Fruit fly (Drosophila melanogaster) whole organism, prepupa: Measurements from ENCODE around the gene CG15498.
A peak's percentile ranks its signal among the peaks of the same experiment; 100 is the strongest.

Experiments used
- CG31627 ChIP-seq: fragments of 200-800 bp; sonication (Bioruptor generic); optimal IDR thresholded peaks from 3 replicates; lab custom pipeline; 2016; ENCODE audit warnings: missing biosample characterization, missing genetic modification characterization
- CG3919 ChIP-seq: fragments of 200-800 bp; sonication (Bioruptor generic); optimal IDR thresholded peaks from 3 replicates; lab custom pipeline; 2016; ENCODE audit warnings: missing biosample characterization, missing genetic modification characterization
- CG6792 ChIP-seq: fragments of 200-800 bp; sonication (Bioruptor generic); optimal IDR thresholded peaks from 3 replicates; lab custom pipeline; 2016; ENCODE audit warnings: missing biosample characterization, missing genetic modification characterization
- Eip75B ChIP-seq: fragments of 200-800 bp; sonication (Bioruptor generic); optimal IDR thresholded peaks from 3 replicates; lab custom pipeline; 2016; ENCODE audit warnings: missing biosample characterization, missing genetic modification characterization
- Eip78C ChIP-seq: fragments of 200-800 bp; sonication (Bioruptor generic); peaks from one replicate; lab custom pipeline; 2016; ENCODE audit warnings: missing biosample characterization, missing genetic modification characterization
- Hr38 ChIP-seq: sonication (Bioruptor generic); optimal IDR thresholded peaks from 2 replicates; lab custom pipeline; 2016; ENCODE audit warnings: missing biosample characterization, missing genetic modification characterization
- Hr39 ChIP-seq: fragments of 200-800 bp; sonication (Bioruptor generic); optimal IDR thresholded peaks from 2 replicates; lab custom pipeline; 2016; ENCODE audit warnings: missing biosample characterization, missing genetic modification characterization
- OdsH ChIP-seq: fragments of 200-800 bp; sonication (Bioruptor generic); optimal IDR thresholded peaks from 3 replicates; lab custom pipeline; 2016; ENCODE audit warnings: missing biosample characterization, missing genetic modification characterization
- achi ChIP-seq: fragments of 200-800 bp; sonication (Bioruptor generic); optimal IDR thresholded peaks from 3 replicates; lab custom pipeline; 2016; ENCODE audit warnings: missing biosample characterization, missing genetic modification characterization
- cyc ChIP-seq: fragments of 200-800 bp; sonication (Bioruptor generic); optimal IDR thresholded peaks from 3 replicates; lab custom pipeline; 2016; ENCODE audit warnings: missing biosample characterization, missing genetic modification characterization
- lz ChIP-seq: fragments of 200-800 bp; sonication (Bioruptor generic); optimal IDR thresholded peaks from 3 replicates; lab custom pipeline; 2016; ENCODE audit warnings: missing biosample characterization, missing genetic modification characterization
- pdm3 ChIP-seq: fragments of 200-800 bp; sonication (Bioruptor generic); optimal IDR thresholded peaks from 3 replicates; lab custom pipeline; 2016; ENCODE audit warnings: missing biosample characterization, missing genetic modification characterization
- salr ChIP-seq, 2 experiments: fragments of 200-800 bp; sonication (Bioruptor generic); optimal IDR thresholded peaks; 3 replicates each; lab custom pipeline; 2016 to 2018; ENCODE audit warnings: missing biosample characterization in 2 of 2, missing genetic modification characterization in 2 of 2, mild to moderate bottlenecking in 1 of 2

DNA sequence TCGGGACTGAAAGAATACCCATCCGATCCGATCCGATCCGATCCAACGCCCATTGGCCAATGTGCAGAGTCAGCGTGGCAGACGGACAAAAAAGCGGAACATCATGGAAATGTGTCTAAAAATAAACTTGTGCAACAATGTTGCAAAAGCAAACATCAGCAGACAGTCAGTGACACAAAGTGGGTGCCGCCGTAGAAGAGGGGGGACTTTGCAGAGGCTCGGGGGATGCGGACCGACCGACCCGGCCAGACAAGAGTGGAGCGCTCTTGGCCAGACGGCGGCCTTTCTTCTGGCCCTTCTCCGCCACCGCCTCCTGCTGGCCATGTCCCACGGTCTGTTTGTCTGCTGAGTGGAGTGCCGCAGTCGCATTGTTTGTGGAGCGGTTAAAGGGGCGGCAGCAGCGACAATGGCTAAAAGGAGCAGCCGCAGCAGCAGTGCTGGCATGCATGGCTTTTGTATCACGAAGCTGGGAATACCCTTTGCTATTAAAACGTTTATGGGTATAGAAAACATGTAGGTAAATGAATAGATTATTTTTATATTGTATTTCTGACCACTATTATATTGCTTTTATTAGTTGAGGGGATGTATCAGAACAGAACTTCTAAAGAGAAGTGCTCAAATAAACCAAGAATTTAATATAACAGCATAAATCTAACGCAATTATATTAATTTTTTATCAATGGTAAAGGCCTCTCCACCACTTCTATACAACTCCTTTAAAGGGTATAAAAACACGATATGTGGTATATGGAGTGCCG, 39.5 kb upstream of the CG15498 start:
- peak in 1 of 2 experiments; percentile 73 for TF ChIP-seq salr (GFP tag; optimal IDR thresholded peaks at IDR 0.05; lab: Kevin White, UChicago)
- TF ChIP-seq CG3919 (GFP tag; lab: Kevin White, UChicago), result peak; percentile 82
- peak; percentile 80 for TF ChIP-seq lz (GFP tag; lab: Kevin White, UChicago)
- peak; percentile 76 for TF ChIP-seq Hr39 (GFP tag; lab: Kevin White, UChicago)
- peak; percentile 80 for TF ChIP-seq achi (GFP tag; lab: Kevin White, UChicago)
- TF ChIP-seq pdm3 (GFP tag; lab: Kevin White, UChicago), result peak; percentile 74
- TF ChIP-seq CG6792, result peak; percentile 81
- peak; percentile 80 for TF ChIP-seq OdsH
- TF ChIP-seq Eip75B (GFP tag; lab: Kevin White, UChicago), result peak; percentile 79
- no peak for TF ChIP-seq Hr38 (GFP tag; lab: Kevin White, UChicago)
- peak; percentile 97 for TF ChIP-seq Eip78C (GFP tag; lab: Kevin White, UChicago)
- TF ChIP-seq cyc (GFP tag; lab: Kevin White, UChicago), result peak; percentile 72
- TF ChIP-seq CG31627 (GFP tag; lab: Kevin White, UChicago), result peak; percentile 76
